Fruit fly (Drosophila melanogaster) whole organism, embryonic: Measurements from ENCODE around the gene Vti1a.

Experiments
- Ada2b ChIP-seq: fragments of 200-800 bp; sonication (Bioruptor generic); IDR thresholded peaks from 2 replicates; pipeline ENCODE4 v1.3.6; 2022; ENCODE audit warnings: missing biosample characterization, missing genetic modification characterization
- Antp ChIP-seq: fragments of 200-800 bp; sonication (Bioruptor generic); optimal IDR thresholded peaks from 3 replicates; lab custom pipeline; 2016; ENCODE audit warnings: missing biosample characterization, missing genetic modification characterization
- BEAF-32 ChIP-seq: fragments of 200-800 bp; sonication (Bioruptor generic); optimal IDR thresholded peaks from 3 replicates; lab custom pipeline; 2017; ENCODE audit warnings: missing biosample characterization, missing genetic modification characterization, mild to moderate bottlenecking, moderate library complexity, missing genetic modification reagents
- Bteb2 ChIP-seq: fragments of 200-800 bp; sonication (Bioruptor generic); optimal IDR thresholded peaks from 2 replicates; lab custom pipeline; 2016; ENCODE audit warnings: missing biosample characterization, missing genetic modification characterization
- C15 ChIP-seq: fragments of 200-800 bp; sonication (Bioruptor generic); IDR thresholded peaks from 3 replicates; pipeline ENCODE4 v1.3.6; 2022; ENCODE audit warnings: missing biosample characterization, missing genetic modification characterization
- CG10147 ChIP-seq: fragments of 200-800 bp; sonication (Bioruptor generic); optimal IDR thresholded peaks from 2 replicates; lab custom pipeline; 2019; ENCODE audit warnings: missing biosample characterization, mild to moderate bottlenecking, missing genetic modification characterization, moderate library complexity
- CG10979 ChIP-seq: fragments of 200-800 bp; sonication (Bioruptor generic); optimal IDR thresholded peaks from 2 replicates; lab custom pipeline; 2018; ENCODE audit warnings: missing biosample characterization, mild to moderate bottlenecking, missing genetic modification characterization, moderate library complexity
- CG11456 ChIP-seq: fragments of 200-800 bp; sonication (Bioruptor generic); IDR thresholded peaks from 3 replicates; pipeline ENCODE4 v1.3.6; 2022; ENCODE audit warnings: missing biosample characterization, missing genetic modification characterization
- CG16863 ChIP-seq: fragments of 200-800 bp; sonication (Bioruptor generic); optimal IDR thresholded peaks from 3 replicates; lab custom pipeline; 2016; ENCODE audit warnings: missing biosample characterization, missing genetic modification characterization
- CG2889 ChIP-seq: fragments of 200-800 bp; sonication (Bioruptor generic); IDR thresholded peaks from 3 replicates; pipeline ENCODE4 v1.3.6; 2022; ENCODE audit warnings: missing biosample characterization, missing genetic modification characterization
- CG33557 ChIP-seq: fragments of 200-800 bp; sonication (Bioruptor generic); optimal IDR thresholded peaks from 2 replicates; lab custom pipeline; 2019; ENCODE audit warnings: missing biosample characterization, mild to moderate bottlenecking, missing genetic modification characterization, moderate library complexity
- CG4282 ChIP-seq: fragments of 200-800 bp; sonication (Bioruptor generic); optimal IDR thresholded peaks from 2 replicates; lab custom pipeline; 2016; ENCODE audit warnings: missing biosample characterization, missing genetic modification characterization
- CG4360 ChIP-seq: fragments of 200-800 bp; sonication (Bioruptor generic); IDR thresholded peaks from 2 replicates; pipeline ENCODE4 v1.3.6; 2022; ENCODE audit warnings: missing biosample characterization, missing genetic modification characterization
- CG5180 ChIP-seq: fragments of 200-800 bp; sonication (Bioruptor generic); optimal IDR thresholded peaks from 3 replicates; lab custom pipeline; 2017; ENCODE audit warnings: missing biosample characterization, missing genetic modification characterization, mild to moderate bottlenecking, moderate library complexity, missing genetic modification reagents
- CG7372 ChIP-seq: fragments of 200-800 bp; sonication (Bioruptor generic); IDR thresholded peaks from 2 replicates; pipeline ENCODE4 v1.3.6; 2022; ENCODE audit warnings: missing biosample characterization, missing genetic modification characterization
- CG7745 ChIP-seq: fragments of 200-800 bp; sonication (Bioruptor generic); optimal IDR thresholded peaks from 2 replicates; lab custom pipeline; 2018; ENCODE audit warnings: missing biosample characterization, mild to moderate bottlenecking, missing genetic modification characterization, moderate library complexity
- CG7963 ChIP-seq: fragments of 200-800 bp; sonication (Bioruptor generic); IDR thresholded peaks from 3 replicates; pipeline ENCODE4 v1.3.6; 2022; ENCODE audit warnings: missing biosample characterization, missing genetic modification characterization; ENCODE audit not compliant: partially characterized antibody
- CG8281 ChIP-seq: fragments of 200-800 bp; sonication (Bioruptor generic); optimal IDR thresholded peaks from 2 replicates; lab custom pipeline; 2018; ENCODE audit warnings: missing biosample characterization, mild to moderate bottlenecking, missing genetic modification characterization, moderate library complexity
- CG9932 ChIP-seq: fragments of 200-800 bp; sonication (Bioruptor generic); IDR thresholded peaks from 2 replicates; pipeline ENCODE4 v1.3.6; 2022; ENCODE audit warnings: missing biosample characterization, missing genetic modification characterization
- CTCF ChIP-seq: fragments of 200-800 bp; sonication (Bioruptor generic); optimal IDR thresholded peaks from 2 replicates; lab custom pipeline; 2017; ENCODE audit warnings: missing biosample characterization, mild to moderate bottlenecking, missing genetic modification characterization, moderate library complexity
- D ChIP-seq, 2 experiments: fragments of 200-800 bp in 1 of 2; fragments of >200 bp in 1 of 2; sonication (Bioruptor generic) in 1 of 2; optimal IDR thresholded peaks; 2 replicates in 1 of 2; 3 replicates in 1 of 2; lab custom pipeline; 2017; ENCODE audit warnings: mild to moderate bottlenecking in 1 of 2, missing biosample characterization in 1 of 2, missing genetic modification characterization in 1 of 2, missing genetic modification reagents in 1 of 2
- D19B ChIP-seq: fragments of 200-800 bp; sonication (Bioruptor generic); optimal IDR thresholded peaks from 2 replicates; lab custom pipeline; 2017; ENCODE audit warnings: missing biosample characterization, mild to moderate bottlenecking, missing genetic modification characterization
- Dek ChIP-seq: fragments of 200-800 bp; sonication (Bioruptor generic); optimal IDR thresholded peaks from 3 replicates; lab custom pipeline; 2019; ENCODE audit warnings: missing biosample characterization, mild to moderate bottlenecking, missing genetic modification characterization, moderate library complexity
- Dip2 ChIP-seq: fragments of 200-800 bp; sonication (Bioruptor generic); IDR thresholded peaks from 2 replicates; pipeline ENCODE4 v1.3.6; 2022; ENCODE audit warnings: missing biosample characterization, missing genetic modification characterization
- Fer1 ChIP-seq: fragments of 200-800 bp; sonication (Bioruptor generic); optimal IDR thresholded peaks from 2 replicates; lab custom pipeline; 2017; ENCODE audit warnings: missing biosample characterization, mild to moderate bottlenecking, missing genetic modification characterization
- Hr51 ChIP-seq, 2 experiments: fragments of 200-800 bp; sonication (Bioruptor generic); optimal IDR thresholded peaks; 2 replicates in 1 of 2; 3 replicates in 1 of 2; lab custom pipeline; 2016 to 2018; ENCODE audit warnings: missing biosample characterization in 2 of 2, missing genetic modification characterization in 2 of 2, mild to moderate bottlenecking in 1 of 2, moderate library complexity in 1 of 2
- Mad ChIP-seq: fragments of 200-800 bp; sonication (Bioruptor generic); optimal IDR thresholded peaks from 2 replicates; lab custom pipeline; 2016; ENCODE audit warnings: missing biosample characterization, missing genetic modification characterization
- Myb ChIP-seq: fragments of 200-800 bp; sonication (Bioruptor generic); optimal IDR thresholded peaks from 2 replicates; lab custom pipeline; 2016; ENCODE audit warnings: missing biosample characterization, missing genetic modification characterization
- Oli ChIP-seq: fragments of 200-800 bp; sonication (Bioruptor generic); optimal IDR thresholded peaks from 2 replicates; lab custom pipeline; 2018; ENCODE audit warnings: missing biosample characterization, mild to moderate bottlenecking, missing genetic modification characterization, moderate library complexity
- Poxn ChIP-seq: fragments of 200-800 bp; sonication (Bioruptor generic); IDR thresholded peaks from 2 replicates; pipeline ENCODE4 v1.3.6; 2022; ENCODE audit warnings: missing biosample characterization, missing genetic modification characterization
- Side ChIP-seq: fragments of 200-800 bp; sonication (Bioruptor generic); optimal IDR thresholded peaks from 2 replicates; lab custom pipeline; 2016; ENCODE audit warnings: missing biosample characterization, missing genetic modification characterization
- Stat92E ChIP-seq, 3 experiments: fragments of >200 bp in 2 of 3; fragments of 200-800 bp in 1 of 3; sonication (Bioruptor generic) in 1 of 3; optimal IDR thresholded peaks; 2 replicates each; lab custom pipeline; 2017 to 2019; ENCODE audit warnings: missing biosample characterization in 3 of 3, missing genetic modification characterization in 3 of 3, mild to moderate bottlenecking in 1 of 3, moderate library complexity in 1 of 3
- da ChIP-seq: fragments of 200-800 bp; sonication (Bioruptor generic); optimal IDR thresholded peaks from 2 replicates; lab custom pipeline; 2016; ENCODE audit warnings: missing biosample characterization, missing genetic modification characterization
- dmrt11E ChIP-seq: fragments of 200-800 bp; sonication (Bioruptor generic); optimal IDR thresholded peaks from 3 replicates; lab custom pipeline; 2018; ENCODE audit warnings: missing biosample characterization, mild to moderate bottlenecking, missing genetic modification characterization, moderate library complexity
- dmrt99B ChIP-seq: fragments of 200-800 bp; sonication (Bioruptor generic); optimal IDR thresholded peaks from 2 replicates; lab custom pipeline; 2018; ENCODE audit warnings: missing biosample characterization, mild to moderate bottlenecking, missing genetic modification characterization, moderate library complexity
- emc ChIP-seq: fragments of 200-800 bp; sonication (Bioruptor generic); optimal IDR thresholded peaks from 2 replicates; lab custom pipeline; 2016; ENCODE audit warnings: missing biosample characterization, missing genetic modification characterization
- ems ChIP-seq: fragments of 200-800 bp; sonication (Bioruptor generic); optimal IDR thresholded peaks from 3 replicates; lab custom pipeline; 2016; ENCODE audit warnings: missing biosample characterization, missing genetic modification characterization
- eyg ChIP-seq: fragments of 200-800 bp; sonication (Bioruptor generic); optimal IDR thresholded peaks from 3 replicates; lab custom pipeline; 2016; ENCODE audit warnings: missing biosample characterization, missing genetic modification characterization
- fd64A ChIP-seq: fragments of 200-800 bp; sonication (Bioruptor generic); optimal IDR thresholded peaks from 3 replicates; lab custom pipeline; 2018; ENCODE audit warnings: missing biosample characterization, mild to moderate bottlenecking, missing genetic modification characterization
- kay ChIP-seq: fragments of 200-800 bp; sonication (Bioruptor generic); optimal IDR thresholded peaks from 2 replicates; lab custom pipeline; 2016; ENCODE audit warnings: missing biosample characterization, missing genetic modification characterization
- luna ChIP-seq: fragments of 200-800 bp; sonication (Bioruptor generic); optimal IDR thresholded peaks from 2 replicates; lab custom pipeline; 2016; ENCODE audit warnings: missing biosample characterization, missing genetic modification characterization
- mld ChIP-seq: fragments of 200-800 bp; sonication (Bioruptor generic); IDR thresholded peaks from 3 replicates; pipeline ENCODE4 v1.3.6; 2022; ENCODE audit warnings: missing biosample characterization, missing genetic modification characterization; ENCODE audit not compliant: partially characterized antibody
- otp ChIP-seq: fragments of 200-800 bp; sonication (Bioruptor generic); IDR thresholded peaks from 3 replicates; pipeline ENCODE4, ENCODE4 v1.3.6; 2022; ENCODE audit warnings: missing biosample characterization, missing genetic modification characterization
- slou ChIP-seq: fragments of 200-800 bp; sonication (Bioruptor generic); optimal IDR thresholded peaks from 3 replicates; lab custom pipeline; 2016; ENCODE audit warnings: missing biosample characterization, missing genetic modification characterization
- tll ChIP-seq, 2 experiments: fragments of 200-800 bp in 1 of 2; fragments of >200 bp in 1 of 2; sonication (Bioruptor generic) in 1 of 2; optimal IDR thresholded peaks; 2 replicates each; lab custom pipeline; 2017 to 2019; ENCODE audit warnings: missing biosample characterization in 2 of 2, missing genetic modification characterization in 2 of 2, mild to moderate bottlenecking in 1 of 2, moderate library complexity in 1 of 2
- trem ChIP-seq: fragments of 200-800 bp; optimal IDR thresholded peaks from 3 replicates; lab custom pipeline; 2019; ENCODE audit warnings: missing biosample characterization, mild to moderate bottlenecking, missing genetic modification characterization, moderate library complexity
- ttk ChIP-seq: fragments of 200-800 bp; sonication (Bioruptor generic); IDR thresholded peaks from 2 replicates; pipeline ENCODE4 v2.1.2; 2022; ENCODE audit warnings: missing biosample characterization, missing genetic modification characterization
- usp ChIP-seq: fragments of >200 bp; optimal IDR thresholded peaks from 2 replicates; lab custom pipeline; 2017; ENCODE audit warnings: missing biosample characterization, missing genetic modification characterization

The Vti1a gene

dm6 chr3L:711839-712553 lies 19.3 kb upstream of the Vti1a start, which contains the start of gene CG13896 (continued):
- peak; percentile 28 for TF ChIP-seq CG7745
- TF ChIP-seq da = peak; percentile 83
- TF ChIP-seq Antp (GFP tag; lab: Kevin White, UChicago) = peak; percentile 92
- TF ChIP-seq CG7372 (GFP tag; lab: Robert Waterston, UW) = peak; percentile 16; the same call in 1 of the 2 replicates
- TF ChIP-seq luna (GFP tag; lab: Kevin White, UChicago) = peak; percentile 71
- TF ChIP-seq Bteb2 = peak; percentile 60
- TF ChIP-seq Fer1 (GFP tag; lab: Kevin White, UChicago) = peak; percentile 76
- peak; percentile 92 for TF ChIP-seq CG9932 (GFP tag; lab: Robert Waterston, UW)
- TF ChIP-seq Mad (GFP tag; lab: Kevin White, UChicago) = peak; percentile 89
- TF ChIP-seq CTCF = peak; percentile 100
- TF ChIP-seq usp = no peak
- peak; percentile 90 for TF ChIP-seq CG16863 (GFP tag; lab: Kevin White, UChicago)
- peak; percentile 37 for TF ChIP-seq CG10147 (GFP tag; lab: Kevin White, UChicago)
- TF ChIP-seq D19B (GFP tag; lab: Kevin White, UChicago) = peak; percentile 42
- TF ChIP-seq Myb (GFP tag; lab: Kevin White, UChicago) = peak; percentile 76
- TF ChIP-seq dmrt99B (tag; lab: Kevin White, UChicago) = peak; percentile 78
- peak; percentile 36 for TF ChIP-seq Oli (tag; lab: Kevin White, UChicago)
- no peak for TF ChIP-seq CG4360 (GFP tag; lab: Robert Waterston, UW)
- no peak for TF ChIP-seq tll (GFP tag; optimal IDR thresholded peaks at IDR 0.05; lab: Kevin White, UChicago)
- TF ChIP-seq kay (GFP tag; lab: Kevin White, UChicago) = peak; percentile 87
- no peak for TF ChIP-seq mld
- no peak for TF ChIP-seq D (optimal IDR thresholded peaks at IDR 0.05; lab: Kevin White, UChicago)
- peak; percentile 73 for TF ChIP-seq D (GFP tag; optimal IDR thresholded peaks at IDR 0.05; lab: Kevin White, UChicago)
- peak; percentile 89 for TF ChIP-seq Dek (tag; lab: Kevin White, UChicago)
- peak; percentile 34 for TF ChIP-seq CG8281
- TF ChIP-seq ttk = peak; percentile 85
- TF ChIP-seq Ada2b (GFP tag; lab: Robert Waterston, UW) = peak; percentile 66; the same call in 1 of the 2 replicates
- peak; percentile 80 for TF ChIP-seq CG10979 (tag; lab: Kevin White, UChicago)
- TF ChIP-seq BEAF-32 (GFP tag; lab: Kevin White, UChicago) = peak; percentile 78
- peak; percentile 77 for TF ChIP-seq CG2889
- TF ChIP-seq Stat92E (GFP tag; optimal IDR thresholded peaks at IDR 0.05; lab: Kevin White, UChicago) = peak in 1 of 3 experiments; percentile 86
- peak; percentile 57 for TF ChIP-seq eyg (GFP tag; lab: Kevin White, UChicago)
- peak; percentile 72 for TF ChIP-seq dmrt11E (tag; lab: Kevin White, UChicago)
- peak; percentile 83 for TF ChIP-seq CG4282 (GFP tag; lab: Kevin White, UChicago)
- no peak for TF ChIP-seq fd64A (GFP tag; lab: Kevin White, UChicago)
- TF ChIP-seq CG5180 = peak; percentile 55
- TF ChIP-seq ems (GFP tag; lab: Kevin White, UChicago) = peak; percentile 78
- no peak for TF ChIP-seq CG7963 (GFP tag; lab: Robert Waterston, UW)
- peak; percentile 81; the same call in 2 of the 3 replicates for TF ChIP-seq otp (GFP tag; lab: Robert Waterston, UW)
- TF ChIP-seq CG33557 (GFP tag; lab: Kevin White, UChicago) = peak; percentile 67
- peak; percentile 72 for TF ChIP-seq trem (tag; lab: Kevin White, UChicago)
- no peak for TF ChIP-seq C15 (GFP tag; lab: Robert Waterston, UW)
- peak; percentile 84 to 87 for TF ChIP-seq Hr51 (GFP tag; optimal IDR thresholded peaks at IDR 0.05; lab: Kevin White, UChicago)
- TF ChIP-seq slou = peak; percentile 75
- peak; percentile 98 for TF ChIP-seq CG11456 (GFP tag; lab: Robert Waterston, UW)
- TF ChIP-seq Dip2 = no peak
- TF ChIP-seq emc = peak; percentile 82
- peak; percentile 86 for TF ChIP-seq Side (GFP tag; lab: Kevin White, UChicago)
- TF ChIP-seq Poxn = 0 out of 2 replicates have a peak, but pooled peaks have one; percentile 28
